Fruit fly (Drosophila melanogaster): Measurements from ENCODE around the gene CG31415.

Gene CG31415

DNA sequence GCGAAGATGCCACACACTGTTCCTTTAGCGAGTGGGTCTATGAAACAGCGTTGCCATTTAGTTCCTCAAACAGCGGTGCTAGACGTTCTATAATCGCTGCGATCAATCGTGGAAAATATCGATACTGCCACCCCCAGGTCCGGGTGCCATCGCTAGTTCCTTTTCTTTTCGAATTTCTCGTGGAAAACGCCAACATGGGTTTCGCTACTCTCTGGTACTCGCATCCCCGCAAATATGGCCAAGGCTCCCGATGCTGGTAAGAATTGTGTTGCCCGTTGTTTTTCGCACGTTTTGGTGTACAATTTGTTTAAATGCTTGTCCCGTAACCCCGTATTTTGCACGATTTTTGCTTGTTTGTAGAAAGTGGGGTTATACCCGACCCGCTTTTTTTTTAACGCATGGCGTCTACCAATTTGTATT, 34.6 kb downstream of the CG31415 start, which contains the start of gene RpS29 (continued):
- TF ChIP-seq CG6272 (GFP tag; IDR thresholded peaks at IDR 0.05) (peak; percentile 83), Lhr (GFP tag; optimal IDR thresholded peaks at IDR 0.05) (peak; percentile 90), CG13775 (GFP tag; optimal IDR thresholded peaks at IDR 0.05) (peak; percentile 77), CG12155 (GFP tag; optimal IDR thresholded peaks at IDR 0.05) (peak; percentile 97), CG3407 (GFP tag; optimal IDR thresholded peaks at IDR 0.05) (peak; percentile 48), gcm (GFP tag; optimal IDR thresholded peaks at IDR 0.05) (peak; percentile 74), CG18476 (GFP tag; optimal IDR thresholded peaks at IDR 0.05) (peak; percentile 18), CG1024 (GFP tag; IDR thresholded peaks at IDR 0.05) (peak; percentile 64), CG8765 (GFP tag; IDR thresholded peaks at IDR 0.05) (no peak), CG17359 (tag; optimal IDR thresholded peaks at IDR 0.05) (peak; percentile 64), gro (GFP tag; optimal IDR thresholded peaks at IDR 0.05) (peak; percentile 92), crp (GFP tag; optimal IDR thresholded peaks at IDR 0.05) (peak in 1 of 2 experiments; percentile 50), CG6683 (GFP tag; optimal IDR thresholded peaks at IDR 0.05) (peak; percentile 73), pnt (GFP tag; optimal IDR thresholded peaks at IDR 0.05) (peak; percentile 73), Nf-YA (GFP tag; IDR thresholded peaks at IDR 0.05) (peak; percentile 59), CG4730 (GFP tag; IDR thresholded peaks at IDR 0.05) (peak; percentile 46; the same call in 1 of the 2 replicates), unpg (GFP tag; optimal IDR thresholded peaks at IDR 0.05) (peak; percentile 66), GATAe (GFP tag; conservative IDR thresholded peaks at IDR 0.05) (no peak; the same call in 1 of the 2 replicates), HmgZ (tag; optimal IDR thresholded peaks at IDR 0.05) (peak; percentile 95), CTCF (GFP tag; optimal IDR thresholded peaks at IDR 0.05) (peak; percentile 46), phol (tag; optimal IDR thresholded peaks at IDR 0.05) (peak; percentile 82), h (optimal IDR thresholded peaks at IDR 0.05) (no peak), Rx (GFP tag; IDR thresholded peaks at IDR 0.05) (peak; percentile 73), dan (GFP tag; IDR thresholded peaks at IDR 0.05) (no peak), CG8478 (optimal IDR thresholded peaks at IDR 0.05) (no peak), HLH4C (GFP tag; IDR thresholded peaks at IDR 0.05; ENCODE audit: partially characterized antibody) (peak; percentile 82), CG7372 (GFP tag; IDR thresholded peaks at IDR 0.05) (peak; percentile 77), dmrt11E (tag; optimal IDR thresholded peaks at IDR 0.05) (peak; percentile 54), Hey (tag; optimal IDR thresholded peaks at IDR 0.05) (peak; percentile 74), chm (GFP tag; IDR thresholded peaks at IDR 0.05) (peak; percentile 79), Sry-β (GFP tag; optimal IDR thresholded peaks at IDR 0.05) (peak; percentile 53), Spps (tag; optimal IDR thresholded peaks at IDR 0.05) (peak; percentile 29), grau (tag; optimal IDR thresholded peaks at IDR 0.05) (peak; percentile 76), Hr3 (GFP tag; optimal IDR thresholded peaks at IDR 0.05) (peak; percentile 50), grn (GFP tag; optimal IDR thresholded peaks at IDR 0.05) (peak; percentile 61), CG2199 (GFP tag; IDR thresholded peaks at IDR 0.05) (peak; percentile 55; the same call in 1 of the 3 replicates), sens-2 (GFP tag; IDR thresholded peaks at IDR 0.05) (no peak; the same call in 1 of the 2 replicates), H2.0 (GFP tag; IDR thresholded peaks at IDR 0.05) (peak; percentile 74), ems (GFP tag; optimal IDR thresholded peaks at IDR 0.05) (peak; percentile 84), ac (GFP tag; optimal IDR thresholded peaks at IDR 0.05) (no peak), YL-1 (GFP tag; optimal IDR thresholded peaks at IDR 0.05) (peak; percentile 99), CG4404 (GFP tag; IDR thresholded peaks at IDR 0.05) (peak; percentile 46; the same call in 1 of the 2 replicates), Drgx (GFP tag; IDR thresholded peaks at IDR 0.05) (0 out of 2 replicates have a peak, but pooled peaks have one; percentile 33), Vsx1 (GFP tag; optimal IDR thresholded peaks at IDR 0.05) (peak; percentile 72), Doc2 (GFP tag; IDR thresholded peaks at IDR 0.05) (no peak), mirr (GFP tag; optimal IDR thresholded peaks at IDR 0.05) (peak; percentile 93), Dip3 (GFP tag; optimal IDR thresholded peaks at IDR 0.05) (peak; percentile 72)
